Worm (Caenorhabditis elegans) whole organism, L3 larva: ENCODE results near the gene K11D9.3.

Source experiments
- ZK546.5 ChIP-seq: sonication (generic microtip); optimal IDR thresholded peaks from 2 replicates; lab custom pipeline; 2017; ENCODE audit warnings: missing biosample characterization, missing genetic modification characterization
- aly-2 ChIP-seq: fragments of 150-350 bp; optimal IDR thresholded peaks from 2 replicates; lab custom pipeline; 2014; ENCODE audit warnings: missing biosample characterization, missing genetic modification characterization
- ceh-16 ChIP-seq: sonication (generic microtip); optimal IDR thresholded peaks from 2 replicates; lab custom pipeline; 2017; ENCODE audit warnings: missing biosample characterization, missing genetic modification characterization
- ceh-28 ChIP-seq: fragments of 150-350 bp; optimal IDR thresholded peaks from 2 replicates; lab custom pipeline; 2014; ENCODE audit warnings: missing biosample characterization, missing genetic modification reagents, missing genetic modification characterization
- egl-27 ChIP-seq: sonication (generic microtip); optimal IDR thresholded peaks from 4 replicates; lab custom pipeline; 2017; ENCODE audit warnings: missing biosample characterization, missing genetic modification reagents, missing genetic modification characterization
- egl-5 ChIP-seq: fragments of 150-350 bp; optimal IDR thresholded peaks from 2 replicates; lab custom pipeline; 2017; ENCODE audit warnings: missing biosample characterization, missing genetic modification reagents, missing genetic modification characterization, inconsistent platforms
- elt-1 ChIP-seq: fragments of 150-350 bp; optimal IDR thresholded peaks from 2 replicates; lab custom pipeline; 2014; ENCODE audit warnings: missing biosample characterization, missing genetic modification characterization
- elt-2 ChIP-seq: sonication (generic microtip); optimal IDR thresholded peaks from 2 replicates; lab custom pipeline; 2016; ENCODE audit warnings: missing genetic modification reagents, mild to moderate bottlenecking, missing genetic modification characterization, missing compliant biosample characterization
- elt-3 ChIP-seq, 3 experiments: fragments of 150-350 bp in 1 of 3; sonication (generic microtip) in 2 of 3; optimal IDR thresholded peaks; 2 replicates in 2 of 3; 4 replicates in 1 of 3; lab custom pipeline; 2014 to 2017; ENCODE audit warnings: missing biosample characterization in 3 of 3, missing genetic modification characterization in 3 of 3
- eor-1 ChIP-seq, 2 experiments: fragments of 150-350 bp; optimal IDR thresholded peaks; 2 replicates each; lab custom pipeline; 2014 to 2018; ENCODE audit warnings: missing biosample characterization in 2 of 2, missing genetic modification characterization in 2 of 2
- fkh-10 ChIP-seq: sonication (generic microtip); optimal IDR thresholded peaks from 2 replicates; lab custom pipeline; 2017; ENCODE audit warnings: missing biosample characterization, missing genetic modification reagents, missing genetic modification characterization
- fkh-2 ChIP-seq: fragments of 150-350 bp; optimal IDR thresholded peaks from 2 replicates; lab custom pipeline; 2014; ENCODE audit warnings: missing biosample characterization, missing genetic modification reagents, missing genetic modification characterization
- fos-1 ChIP-seq: fragments of 150-350 bp; optimal IDR thresholded peaks from 2 replicates; lab custom pipeline; 2014; ENCODE audit warnings: missing biosample characterization, missing genetic modification characterization
- hmg-11 ChIP-seq: sonication (generic microtip); optimal IDR thresholded peaks from 2 replicates; lab custom pipeline; 2016; ENCODE audit warnings: missing genetic modification characterization, missing compliant biosample characterization
- jun-1 ChIP-seq: fragments of 150-350 bp; optimal IDR thresholded peaks from 2 replicates; lab custom pipeline; 2014; ENCODE audit warnings: missing biosample characterization, missing genetic modification reagents, missing genetic modification characterization
- lin-15B ChIP-seq: fragments of 150-350 bp; optimal IDR thresholded peaks from 2 replicates; lab custom pipeline; 2014; ENCODE audit warnings: missing biosample characterization, missing genetic modification characterization
- lin-39 ChIP-seq: fragments of 150-350 bp; optimal IDR thresholded peaks from 2 replicates; lab custom pipeline; 2018; ENCODE audit warnings: missing biosample characterization, missing genetic modification reagents, missing genetic modification characterization
- lsy-12 ChIP-seq: sonication (generic microtip); optimal IDR thresholded peaks from 2 replicates; lab custom pipeline; 2016; ENCODE audit warnings: mild to moderate bottlenecking, missing genetic modification characterization, missing compliant biosample characterization
- mdl-1 ChIP-seq: fragments of 150-350 bp; optimal IDR thresholded peaks from 2 replicates; lab custom pipeline; 2014; ENCODE audit warnings: missing biosample characterization, missing genetic modification characterization
- mml-1 ChIP-seq: fragments of 150-350 bp; sonication (generic microtip); optimal IDR thresholded peaks from 3 replicates; lab custom pipeline; 2014; ENCODE audit warnings: missing biosample characterization, missing genetic modification characterization
- nfya-1 ChIP-seq: sonication (generic microtip); optimal IDR thresholded peaks from 2 replicates; lab custom pipeline; 2017; ENCODE audit warnings: missing genetic modification characterization, mild to moderate bottlenecking, missing compliant biosample characterization, antibody characterized with exemption, moderate library complexity; ENCODE audit not compliant: insufficient read depth
- nhr-11 ChIP-seq: fragments of 150-350 bp; optimal IDR thresholded peaks from 2 replicates; lab custom pipeline; 2014; ENCODE audit warnings: missing biosample characterization, missing genetic modification characterization
- nhr-12 ChIP-seq: fragments of 150-350 bp; optimal IDR thresholded peaks from 2 replicates; lab custom pipeline; 2014; ENCODE audit warnings: missing biosample characterization, missing genetic modification characterization
- nhr-23 ChIP-seq: fragments of 150-350 bp; optimal IDR thresholded peaks from 2 replicates; lab custom pipeline; 2014; ENCODE audit warnings: missing biosample characterization, missing genetic modification reagents, missing genetic modification characterization
- nhr-237 ChIP-seq: fragments of 150-350 bp; optimal IDR thresholded peaks from 2 replicates; lab custom pipeline; 2014; ENCODE audit warnings: missing biosample characterization, missing genetic modification characterization
- nhr-25 ChIP-seq: sonication (generic microtip); optimal IDR thresholded peaks from 2 replicates; lab custom pipeline; 2017; ENCODE audit warnings: missing biosample characterization, missing genetic modification characterization
- nhr-43 ChIP-seq: sonication (generic microtip); optimal IDR thresholded peaks from 2 replicates; lab custom pipeline; 2016; ENCODE audit warnings: mild to moderate bottlenecking, missing genetic modification characterization, missing compliant biosample characterization; ENCODE audit not compliant: poor library complexity, severe bottlenecking
- nhr-76 ChIP-seq: fragments of 150-350 bp; sonication (generic microtip); optimal IDR thresholded peaks from 5 replicates; lab custom pipeline; 2014; ENCODE audit warnings: missing biosample characterization, missing genetic modification characterization
- nhr-77 ChIP-seq: fragments of 150-350 bp; optimal IDR thresholded peaks from 2 replicates; lab custom pipeline; 2014; ENCODE audit warnings: missing biosample characterization, missing genetic modification characterization
- pqm-1 ChIP-seq: fragments of 150-350 bp; optimal IDR thresholded peaks from 2 replicates; lab custom pipeline; 2017; ENCODE audit warnings: missing biosample characterization, missing genetic modification characterization, inconsistent platforms
- sea-2 ChIP-seq: fragments of 150-350 bp; sonication (generic microtip); optimal IDR thresholded peaks from 4 replicates; lab custom pipeline; 2014; ENCODE audit warnings: missing biosample characterization, missing genetic modification reagents, missing genetic modification characterization
- skn-1 ChIP-seq: fragments of 150-350 bp; optimal IDR thresholded peaks from 2 replicates; lab custom pipeline; 2014; ENCODE audit warnings: missing biosample characterization, missing genetic modification characterization
- snpc-4 ChIP-seq: fragments of 150-350 bp; optimal IDR thresholded peaks from 2 replicates; lab custom pipeline; 2014; ENCODE audit warnings: missing biosample characterization, missing genetic modification characterization
- tbx-2 ChIP-seq: sonication (generic microtip); optimal IDR thresholded peaks from 2 replicates; lab custom pipeline; 2016; ENCODE audit warnings: mild to moderate bottlenecking, missing genetic modification characterization, missing compliant biosample characterization
- unc-39 ChIP-seq: sonication (generic microtip); optimal IDR thresholded peaks from 4 replicates; lab custom pipeline; 2017; ENCODE audit warnings: missing biosample characterization, missing genetic modification characterization
- unc-62 ChIP-seq: fragments of 150-350 bp; sonication (generic microtip); optimal IDR thresholded peaks from 4 replicates; lab custom pipeline; 2014; ENCODE audit warnings: missing biosample characterization, missing genetic modification reagents, missing genetic modification characterization
- ztf-11 ChIP-seq: fragments of 150-350 bp; optimal IDR thresholded peaks from 2 replicates; lab custom pipeline; 2014; ENCODE audit warnings: missing biosample characterization, missing genetic modification characterization
- ztf-4 ChIP-seq: fragments of 150-350 bp; optimal IDR thresholded peaks from 2 replicates; lab custom pipeline; 2014; ENCODE audit warnings: missing biosample characterization, missing genetic modification characterization

K11D9.3 gene

DNA sequence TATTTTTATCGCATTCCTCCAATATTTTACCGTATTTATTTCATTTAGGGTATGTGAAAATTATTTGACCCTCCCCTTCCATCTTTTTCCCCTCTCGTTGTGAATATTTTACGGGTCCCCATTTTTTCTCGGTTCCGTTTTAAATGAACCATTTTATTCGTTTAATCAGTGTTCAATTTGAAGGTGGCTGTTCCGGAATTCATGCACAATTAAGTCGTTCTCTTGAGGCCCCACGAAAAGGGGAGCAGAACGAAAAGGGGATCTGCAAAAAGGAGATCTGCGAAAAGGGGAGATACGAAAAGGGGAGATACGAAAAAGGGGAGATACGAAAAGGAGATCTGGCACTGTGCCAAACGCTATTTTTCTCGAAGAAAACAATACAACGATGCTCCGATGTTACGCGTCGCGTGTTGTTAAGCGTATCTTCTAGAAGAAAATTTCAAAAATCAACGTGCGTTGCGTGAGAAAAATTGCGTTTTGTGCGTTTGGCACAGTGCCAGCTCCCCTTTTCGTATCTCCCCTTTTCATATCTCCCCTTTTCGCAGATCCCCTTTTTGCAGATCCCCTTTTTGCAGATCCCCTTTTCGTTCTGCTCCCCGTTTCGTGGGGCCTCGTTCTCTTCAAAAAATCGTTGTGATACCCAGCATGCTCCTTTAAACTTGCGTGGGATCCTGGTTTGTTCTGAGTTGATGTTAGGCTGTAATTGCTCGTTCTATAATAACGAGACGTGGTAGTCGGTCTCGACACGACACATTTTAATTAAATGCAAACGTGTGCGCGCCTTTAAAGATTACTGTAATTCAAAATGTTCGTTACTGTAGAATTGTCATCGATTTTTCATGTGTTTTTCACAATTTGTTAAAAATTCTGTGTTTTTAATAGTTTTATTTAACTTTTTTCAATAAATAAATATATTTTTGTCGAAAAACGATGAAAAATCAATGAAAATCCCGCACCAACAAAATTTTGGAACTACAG is 9.1 kb upstream of the K11D9.3 start:
- TF ChIP-seq nhr-43 (tag; lab: Kevin White, UChicago) (no peak), mml-1 (tag; lab: Kevin White, UChicago) (no peak), aly-2 (tag; lab: Kevin White, UChicago) (no peak), nhr-25 (tag; lab: Kevin White, UChicago) (no peak), lin-39 (tag; lab: Kevin White, UChicago) (no peak), nhr-11 (tag; lab: Kevin White, UChicago) (no peak), eor-1 (tag; optimal IDR thresholded peaks at IDR 0.05; lab: Kevin White, UChicago) (no peak), snpc-4 (tag; lab: Kevin White, UChicago) (no peak), pqm-1 (tag; lab: Kevin White, UChicago) (no peak), nhr-23 (tag; lab: Kevin White, UChicago) (no peak), nhr-76 (tag; lab: Kevin White, UChicago) (no peak), sea-2 (GFP tag; lab: Kevin White, UChicago) (no peak), ztf-11 (tag; lab: Kevin White, UChicago) (no peak)

DNA sequence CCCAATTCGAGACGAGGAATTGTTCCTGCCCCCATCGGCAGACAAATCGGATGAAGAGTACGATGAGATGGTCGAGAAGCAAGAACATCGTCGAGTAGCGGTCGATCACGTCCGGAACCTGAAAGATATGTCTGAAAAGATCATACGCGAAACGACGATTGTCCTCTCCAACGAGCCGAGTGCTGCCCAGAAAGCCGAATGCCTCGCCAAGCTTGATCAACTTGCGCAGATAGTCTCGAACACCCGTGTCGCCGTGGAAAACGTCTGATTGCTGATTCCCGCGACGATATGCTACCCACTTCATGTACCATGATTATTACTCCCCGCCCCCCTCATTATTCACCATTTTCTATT is 8.4 kb upstream of the K11D9.3 start:
- no peak for TF ChIP-seq nhr-25 (tag; lab: Kevin White, UChicago)
- no peak for TF ChIP-seq fkh-2
- no peak for TF ChIP-seq nhr-76 (tag; lab: Kevin White, UChicago)
- no peak for TF ChIP-seq jun-1
- TF ChIP-seq nhr-11 (tag; lab: Kevin White, UChicago) = no peak
- no peak for TF ChIP-seq ZK546.5 (tag; lab: Kevin White, UChicago)
- no peak for TF ChIP-seq nhr-77 (tag; lab: Kevin White, UChicago)
- no peak for TF ChIP-seq nhr-43 (tag; lab: Kevin White, UChicago)
- TF ChIP-seq skn-1 (tag; lab: Kevin White, UChicago) = no peak
- no peak for TF ChIP-seq ceh-16 (tag; lab: Kevin White, UChicago)

DNA sequence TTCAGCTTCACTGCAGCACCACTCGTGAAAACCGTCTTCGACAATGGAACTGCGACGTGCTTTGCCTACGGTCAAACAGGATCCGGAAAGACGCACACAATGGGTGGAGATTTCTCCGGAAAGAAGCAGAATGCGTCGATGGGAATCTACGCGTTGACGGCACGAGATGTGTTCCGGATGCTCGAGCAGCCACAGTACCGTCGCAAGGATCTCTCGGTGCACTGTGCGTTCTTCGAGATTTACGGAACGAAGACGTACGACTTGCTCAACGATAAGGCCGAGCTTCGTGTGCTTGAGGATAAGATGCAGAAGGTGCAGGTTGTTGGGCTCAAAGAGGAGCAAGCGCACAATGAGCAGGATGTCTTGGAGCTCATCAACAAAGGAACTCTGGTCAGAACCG is 7.6 kb upstream of the K11D9.3 start:
- TF ChIP-seq nhr-11 (tag; lab: Kevin White, UChicago) (no peak), nhr-23 (tag; lab: Kevin White, UChicago) (no peak), ZK546.5 (tag; lab: Kevin White, UChicago) (no peak), eor-1 (tag; optimal IDR thresholded peaks at IDR 0.05; lab: Kevin White, UChicago) (no peak), ceh-28 (no peak)

DNA sequence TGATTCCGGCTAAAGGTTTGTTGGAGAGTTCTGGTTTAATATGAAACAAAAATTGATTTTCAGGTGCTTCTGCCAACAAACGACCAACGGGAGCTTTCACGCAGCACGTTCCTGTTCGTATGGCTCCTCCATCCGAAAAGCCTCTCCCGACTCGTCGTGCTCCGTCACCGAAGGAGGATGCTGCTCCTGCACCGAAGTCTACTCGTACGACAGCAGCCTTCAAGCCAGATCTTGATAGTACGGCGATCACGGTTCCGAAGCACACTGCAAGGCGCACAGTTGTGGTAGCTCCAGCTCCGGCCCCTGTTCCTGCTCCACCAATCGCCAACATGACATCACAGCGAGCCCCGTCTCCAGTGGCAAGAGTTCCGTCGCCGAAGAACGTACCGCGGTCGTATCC is 6.8 kb upstream of the K11D9.3 start:
- TF ChIP-seq elt-2 (tag; lab: Kevin White, UChicago) (no peak), pqm-1 (tag; lab: Kevin White, UChicago) (no peak), lsy-12 (no peak), sea-2 (GFP tag; lab: Kevin White, UChicago) (no peak), elt-1 (tag; lab: Kevin White, UChicago) (no peak)

DNA sequence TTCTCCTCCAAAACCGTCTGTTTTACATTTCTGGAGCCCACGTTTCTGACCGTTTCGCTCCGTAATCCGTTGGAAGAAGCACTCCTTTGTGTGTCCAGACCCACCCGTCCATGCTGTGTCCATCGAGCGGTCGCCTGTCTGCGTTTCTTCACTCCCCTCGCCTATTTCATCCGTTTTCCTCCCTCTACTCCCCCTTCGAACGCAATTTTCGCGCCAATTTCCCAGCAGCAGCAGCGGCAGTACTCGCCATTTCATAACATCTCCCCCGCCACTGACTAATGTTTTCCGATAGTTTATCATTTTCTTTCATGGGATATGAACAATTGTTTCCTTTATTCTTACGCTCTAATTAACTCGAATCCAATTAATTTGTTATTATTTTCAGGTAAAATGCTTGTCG is 5.9 kb upstream of the K11D9.3 start:
- TF ChIP-seq elt-2 (tag; lab: Kevin White, UChicago) (peak; percentile 0), lin-39 (tag; lab: Kevin White, UChicago) (peak; percentile 66), egl-5 (tag; lab: Kevin White, UChicago) (no peak), ztf-4 (no peak), skn-1 (tag; lab: Kevin White, UChicago) (no peak), mdl-1 (tag; lab: Kevin White, UChicago) (no peak), lsy-12 (no peak), fkh-2 (no peak), tbx-2 (tag; lab: Kevin White, UChicago) (no peak), nhr-237 (tag; lab: Kevin White, UChicago) (no peak), nfya-1 (tag; lab: Kevin White, UChicago) (peak; percentile 42), jun-1 (no peak), nhr-11 (tag; lab: Kevin White, UChicago) (no peak), nhr-23 (tag; lab: Kevin White, UChicago) (no peak), snpc-4 (tag; lab: Kevin White, UChicago) (no peak), sea-2 (GFP tag; lab: Kevin White, UChicago) (no peak), egl-27 (no peak), nhr-12 (no peak), ceh-16 (tag; lab: Kevin White, UChicago) (no peak), elt-3 (tag; optimal IDR thresholded peaks at IDR 0.05; lab: Kevin White, UChicago) (no peak), mml-1 (tag; lab: Kevin White, UChicago) (no peak), lin-15B (tag; lab: Kevin White, UChicago) (peak; percentile 42), unc-39 (tag; lab: Kevin White, UChicago) (no peak), unc-62 (GFP tag; lab: Kevin White, UChicago) (no peak), eor-1 (tag; optimal IDR thresholded peaks at IDR 0.05; lab: Kevin White, UChicago) (no peak), fkh-10 (GFP tag; lab: Kevin White, UChicago) (no peak), fos-1 (tag; lab: Kevin White, UChicago) (no peak), hmg-11 (tag; lab: Kevin White, UChicago) (peak; percentile 83), ZK546.5 (tag; lab: Kevin White, UChicago) (no peak), pqm-1 (tag; lab: Kevin White, UChicago) (no peak), elt-1 (tag; lab: Kevin White, UChicago) (no peak), nhr-25 (tag; lab: Kevin White, UChicago) (no peak)
- TF ChIP-seq, all 47 proteins: peak for 5
